Worm (Caenorhabditis elegans) whole organism, late embryonic: ENCODE data around the gene fbxa-107.

Experiments used
- Y22D7AL.16 ChIP-seq: sonication (generic microtip); optimal IDR thresholded peaks from 2 replicates; lab custom pipeline; 2016; ENCODE audit warnings: missing genetic modification characterization, missing compliant biosample characterization
- ama-1 ChIP-seq: fragments of 150-350 bp; optimal IDR thresholded peaks from 2 replicates; lab custom pipeline; 2014
- ceh-18 ChIP-seq: sonication (generic microtip); optimal IDR thresholded peaks from 2 replicates; lab custom pipeline; 2016; ENCODE audit warnings: missing genetic modification characterization, missing compliant biosample characterization
- ceh-24 ChIP-seq: sonication (generic microtip); optimal IDR thresholded peaks from 2 replicates; lab custom pipeline; 2016; ENCODE audit warnings: mild to moderate bottlenecking, missing genetic modification characterization, missing compliant biosample characterization
- ceh-30 ChIP-seq: fragments of 150-350 bp; optimal IDR thresholded peaks from 2 replicates; lab custom pipeline; 2014; ENCODE audit warnings: missing biosample characterization, missing genetic modification characterization
- ceh-31 ChIP-seq: sonication (generic microtip); optimal IDR thresholded peaks from 2 replicates; lab custom pipeline; 2016; ENCODE audit warnings: missing genetic modification characterization, missing compliant biosample characterization
- ceh-34 ChIP-seq: sonication (generic microtip); optimal IDR thresholded peaks from 2 replicates; lab custom pipeline; 2016; ENCODE audit warnings: mild to moderate bottlenecking, missing genetic modification characterization, missing compliant biosample characterization
- ceh-45 ChIP-seq: fragments of 200-800 bp; sonication (Bioruptor generic); IDR thresholded peaks from 2 replicates; pipeline ENCODE4 v1.3.6; 2022; ENCODE audit warnings: missing genetic modification reagents, missing genetic modification characterization, missing compliant biosample characterization
- ceh-48 ChIP-seq: sonication (generic microtip); optimal IDR thresholded peaks from 2 replicates; lab custom pipeline; 2016; ENCODE audit warnings: missing genetic modification characterization, inconsistent platforms, missing compliant biosample characterization
- ceh-6 ChIP-seq: fragments of 200-800 bp; sonication (Bioruptor generic); optimal IDR thresholded peaks from 2 replicates; lab custom pipeline; 2018; ENCODE audit warnings: mild to moderate bottlenecking, missing genetic modification characterization, missing compliant biosample characterization
- dmd-4 ChIP-seq: sonication (generic microtip); optimal IDR thresholded peaks from 2 replicates; lab custom pipeline; 2016; ENCODE audit warnings: borderline replicate concordance, missing genetic modification characterization, missing compliant biosample characterization
- dve-1 ChIP-seq: sonication (generic microtip); optimal IDR thresholded peaks from 2 replicates; lab custom pipeline; 2017; ENCODE audit warnings: antibody characterized with exemption, mild to moderate bottlenecking, missing genetic modification characterization, missing compliant biosample characterization
- ets-4 ChIP-seq: sonication (generic microtip); optimal IDR thresholded peaks from 2 replicates; lab custom pipeline; 2016; ENCODE audit warnings: missing genetic modification characterization, missing compliant biosample characterization
- fax-1 ChIP-seq: sonication (generic microtip); optimal IDR thresholded peaks from 2 replicates; lab custom pipeline; 2016; ENCODE audit warnings: missing genotype, missing genetic modification characterization, missing compliant biosample characterization
- fkh-10 ChIP-seq: fragments of 150-350 bp; optimal IDR thresholded peaks from 2 replicates; lab custom pipeline; 2014; ENCODE audit warnings: missing biosample characterization, missing genetic modification reagents, missing genetic modification characterization
- fkh-6 ChIP-seq: sonication (generic microtip); optimal IDR thresholded peaks from 2 replicates; lab custom pipeline; 2016; ENCODE audit warnings: missing genetic modification characterization, missing compliant biosample characterization
- gmeb-2 ChIP-seq: sonication (generic microtip); optimal IDR thresholded peaks from 2 replicates; lab custom pipeline; 2016; ENCODE audit warnings: missing genetic modification characterization, inconsistent platforms, missing compliant biosample characterization
- hlh-13 ChIP-seq: fragments of 200-800 bp; sonication (Bioruptor generic); optimal IDR thresholded peaks from 2 replicates; lab custom pipeline; 2018; ENCODE audit warnings: mild to moderate bottlenecking, missing genetic modification characterization, missing compliant biosample characterization
- hlh-30 ChIP-seq: sonication (generic microtip); optimal IDR thresholded peaks from 2 replicates; lab custom pipeline; 2017; ENCODE audit warnings: antibody characterized with exemption, missing genetic modification characterization, missing compliant biosample characterization; ENCODE audit not compliant: insufficient read depth
- hlh-6 ChIP-seq: sonication (generic microtip); optimal IDR thresholded peaks from 2 replicates; lab custom pipeline; 2016; ENCODE audit warnings: missing genotype, missing genetic modification characterization, missing compliant biosample characterization
- lim-6 ChIP-seq: sonication (generic microtip); optimal IDR thresholded peaks from 2 replicates; lab custom pipeline; 2016; ENCODE audit warnings: missing genetic modification characterization, missing compliant biosample characterization
- lin-11 ChIP-seq: fragments of 200-800 bp; sonication (Bioruptor generic); optimal IDR thresholded peaks from 2 replicates; lab custom pipeline; 2018; ENCODE audit warnings: mild to moderate bottlenecking, missing genetic modification characterization, missing compliant biosample characterization
- nfya-1 ChIP-seq: sonication (generic microtip); optimal IDR thresholded peaks from 2 replicates; lab custom pipeline; 2017; ENCODE audit warnings: missing genetic modification characterization, mild to moderate bottlenecking, missing compliant biosample characterization, antibody characterized with exemption, moderate library complexity
- odd-2 ChIP-seq: sonication (generic microtip); optimal IDR thresholded peaks from 2 replicates; lab custom pipeline; 2017; ENCODE audit warnings: antibody characterized with exemption, mild to moderate bottlenecking, missing genetic modification characterization, missing compliant biosample characterization
- pros-1 ChIP-seq: fragments of 150-350 bp; optimal IDR thresholded peaks from 2 replicates; lab custom pipeline; 2014; ENCODE audit warnings: missing biosample characterization, missing genetic modification reagents, missing genetic modification characterization
- rnt-1 ChIP-seq: sonication (generic microtip); optimal IDR thresholded peaks from 2 replicates; lab custom pipeline; 2016; ENCODE audit warnings: missing genetic modification characterization, missing compliant biosample characterization
- sox-2 ChIP-seq: fragments of 200-800 bp; sonication (Bioruptor generic); IDR thresholded peaks from 2 replicates; pipeline ENCODE4 v1.3.6; 2022; ENCODE audit warnings: missing genetic modification reagents, missing genetic modification characterization, missing compliant biosample characterization
- syd-9 ChIP-seq: sonication (generic microtip); optimal IDR thresholded peaks from 2 replicates; lab custom pipeline; 2016; ENCODE audit warnings: mild to moderate bottlenecking, missing genetic modification characterization, moderate library complexity, missing compliant biosample characterization
- tbx-2 ChIP-seq: sonication (generic microtip); optimal IDR thresholded peaks from 2 replicates; lab custom pipeline; 2016; ENCODE audit warnings: missing genetic modification characterization, missing compliant biosample characterization
- tbx-7 ChIP-seq: sonication (generic microtip); optimal IDR thresholded peaks from 2 replicates; lab custom pipeline; 2016; ENCODE audit warnings: missing genotype, missing genetic modification characterization, missing compliant biosample characterization
- ttx-3 ChIP-seq: sonication (generic microtip); optimal IDR thresholded peaks from 2 replicates; lab custom pipeline; 2016; ENCODE audit warnings: missing genetic modification reagents, missing genetic modification characterization, missing compliant biosample characterization
- unc-42 ChIP-seq: sonication (generic microtip); optimal IDR thresholded peaks from 2 replicates; lab custom pipeline; 2016; ENCODE audit warnings: missing genotype, missing genetic modification characterization, missing compliant biosample characterization
- unc-55 ChIP-seq: sonication (generic microtip); optimal IDR thresholded peaks from 2 replicates; lab custom pipeline; 2017; ENCODE audit warnings: missing biosample characterization, missing genetic modification reagents, missing genetic modification characterization
- zip-5 ChIP-seq: sonication (generic microtip); optimal IDR thresholded peaks from 2 replicates; lab custom pipeline; 2016; ENCODE audit warnings: missing genetic modification characterization, missing compliant biosample characterization
- ztf-16 ChIP-seq: sonication (generic microtip); optimal IDR thresholded peaks from 2 replicates; lab custom pipeline; 2017; ENCODE audit warnings: missing genetic modification characterization, missing compliant biosample characterization

Gene fbxa-107

DNA sequence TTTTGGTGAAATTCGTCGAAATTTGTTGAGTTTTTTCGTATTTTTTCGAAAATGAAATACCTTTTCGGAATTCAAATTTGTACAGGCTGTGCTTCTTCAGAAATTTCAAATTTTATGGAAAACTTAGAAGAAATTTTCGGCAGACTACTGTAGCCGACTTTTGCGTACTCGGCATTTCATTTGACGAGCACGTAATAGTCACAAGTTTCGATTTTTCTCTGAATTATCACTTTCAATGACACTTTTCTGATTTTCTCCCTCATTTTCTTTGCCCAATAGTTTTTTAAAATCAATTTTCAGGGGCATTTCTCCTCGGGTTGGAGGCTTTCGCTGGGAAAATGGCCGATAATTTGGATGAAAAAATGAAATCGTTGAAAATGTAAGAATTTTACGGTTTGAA lies at the start of gene fbxa-107:
Gene fbxa-107 (plus strand): TSS at position 301 of the 400 bp plus-strand sequence.
- TF ChIP-seq fkh-6, result no peak
- TF ChIP-seq odd-2 (tag; lab: Kevin White, UChicago), result no peak

DNA sequence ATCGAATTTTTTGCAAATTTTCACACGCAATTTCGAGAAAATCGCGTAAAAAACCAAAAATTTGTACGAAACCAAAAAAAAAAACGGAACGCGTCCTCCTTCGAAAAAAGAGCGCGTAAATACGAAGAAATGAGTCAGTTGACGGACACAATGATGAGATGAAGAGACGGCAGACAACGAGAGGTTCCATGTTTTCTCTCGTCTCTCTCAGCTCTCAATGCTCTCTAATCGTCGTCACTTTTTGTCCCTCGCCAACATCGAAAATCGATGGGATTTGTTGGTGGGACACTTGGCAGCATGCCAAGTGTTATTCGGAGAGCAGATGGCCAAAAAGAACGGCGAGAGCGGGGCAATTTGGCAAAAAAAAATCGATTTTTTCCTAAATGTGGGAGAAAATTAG lies 44.6 kb upstream of the fbxa-107 start:
- TF ChIP-seq ceh-34 (tag; lab: Kevin White, UChicago) (peak; percentile 39), ceh-30 (tag; lab: Kevin White, UChicago) (peak; percentile 75), ceh-45 (no peak), lim-6 (no peak), ceh-48 (peak; percentile 100), ceh-18 (tag; lab: Kevin White, UChicago) (peak; percentile 24), hlh-30 (peak; percentile 74), tbx-2 (peak; percentile 45), hlh-6 (tag; lab: Kevin White, UChicago) (no peak), dve-1 (tag; lab: Kevin White, UChicago) (peak; percentile 21), fkh-10 (GFP tag; lab: Kevin White, UChicago) (no peak), pros-1 (tag; lab: Kevin White, UChicago) (no peak), unc-55 (GFP tag; lab: Kevin White, UChicago) (peak; percentile 68), unc-42 (tag; lab: Kevin White, UChicago) (peak; percentile 38), ceh-31 (tag; lab: Kevin White, UChicago) (peak; percentile 76), nfya-1 (tag; lab: Kevin White, UChicago) (peak; percentile 70)

DNA sequence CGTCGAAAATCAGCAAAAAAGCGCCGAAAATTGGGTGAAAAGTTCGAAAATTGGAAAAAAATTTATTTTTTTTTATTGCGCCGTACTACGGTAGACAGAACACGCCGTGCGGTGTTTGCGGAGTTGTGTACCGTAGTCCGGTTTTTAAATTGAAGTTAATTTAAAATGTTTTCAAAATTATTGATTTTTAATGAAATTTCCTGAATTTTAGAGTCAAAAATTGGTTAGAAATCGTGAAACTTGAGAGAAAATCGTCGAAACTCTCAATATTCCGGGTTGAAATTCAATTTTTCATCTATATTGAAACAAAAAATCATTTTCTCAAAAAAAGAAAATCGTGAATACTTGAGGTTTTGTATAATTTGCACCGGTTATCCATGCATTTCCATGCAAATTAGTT lies 41.9 kb upstream of the fbxa-107 start, which contains the start of gene nova-1:
Gene nova-1 (minus strand): TSS at position 101 of the 400 bp plus-strand sequence.
- no peak for TF ChIP-seq unc-55 (GFP tag; lab: Kevin White, UChicago)
- no peak for TF ChIP-seq lim-6
- TF ChIP-seq ztf-16, result no peak
- TF ChIP-seq hlh-6 (tag; lab: Kevin White, UChicago), result no peak
- TF ChIP-seq dve-1 (tag; lab: Kevin White, UChicago), result no peak
- TF ChIP-seq rnt-1 (tag; lab: Kevin White, UChicago), result no peak

- TF ChIP-seq gmeb-2 (tag; lab: Kevin White, UChicago), result no peak
- TF ChIP-seq hlh-13 (GFP tag; lab: Kevin White, UChicago), result no peak
- TF ChIP-seq lim-6, result no peak
- no peak for TF ChIP-seq ama-1 (lab: Kevin White, UChicago)
- TF ChIP-seq dmd-4 (tag; lab: Kevin White, UChicago), result no peak
- TF ChIP-seq ceh-24 (tag; lab: Kevin White, UChicago), result no peak
- no peak for TF ChIP-seq ceh-6 (GFP tag; lab: Kevin White, UChicago)
- TF ChIP-seq Y22D7AL.16, result no peak
- TF ChIP-seq zip-5, result no peak
- no peak for TF ChIP-seq ceh-48
These were observed 38.4 kb upstream of the fbxa-107 start, which contains the start of gene fbxa-106 for ce11 chrV:18085150-18085833. fbxa-106 (minus strand) TSS chrV:18085200.

- no peak for TF ChIP-seq nfya-1 (tag; lab: Kevin White, UChicago)
- no peak for TF ChIP-seq fax-1 (tag; lab: Kevin White, UChicago)
- no peak for TF ChIP-seq dmd-4 (tag; lab: Kevin White, UChicago)
- TF ChIP-seq fkh-6, result no peak
- TF ChIP-seq syd-9 (tag; lab: Kevin White, UChicago), result no peak
- TF ChIP-seq tbx-7, result no peak
- no peak for TF ChIP-seq ets-4
- TF ChIP-seq rnt-1 (tag; lab: Kevin White, UChicago), result no peak
- no peak for TF ChIP-seq lin-11
- TF ChIP-seq hlh-30, result no peak
- TF ChIP-seq odd-2 (tag; lab: Kevin White, UChicago), result no peak
- TF ChIP-seq lim-6, result no peak
- no peak for TF ChIP-seq pros-1 (tag; lab: Kevin White, UChicago)
- TF ChIP-seq ttx-3 (tag; lab: Kevin White, UChicago), result no peak
- TF ChIP-seq sox-2 (GFP tag; lab: Robert Waterston, UW), result no peak
These were observed 37.5 kb upstream of the fbxa-107 start, which contains the start of gene Y59A8B.12 for ce11 chrV:18086174-18086661. Y59A8B.12 (minus strand) TSS chrV:18086224.
